Fruit fly (Drosophila melanogaster): ENCODE results near the gene DIP1.
"Not testable (repeated sequence)": the region's sequence is repeated elsewhere in the genome, so short reads cannot be mapped to it uniquely, and the experiment has no call there.

Gene DIP1

dm6 chrX:21611426-21611825 lies 18.5 kb downstream of the DIP1 start, which contains the start of gene CG33502:
Gene CG33502 (minus strand): TSS chrX:21611526.
- TF ChIP-seq Mnt (GFP tag; optimal IDR thresholded peaks at IDR 0.05); bab1 (GFP tag; optimal IDR thresholded peaks at IDR 0.05); kay (GFP tag; ENCODE audit: borderline replicate concordance): not testable (repeated sequence)

dm6 chrX:21608820-21609219 lies 21.1 kb downstream of the DIP1 start, which contains the start of gene CG17450:
Gene CG17450 (minus strand): TSS chrX:21608920.
- TF ChIP-seq CG1620 (GFP tag; optimal IDR thresholded peaks at IDR 0.05); CG7101 (tag; optimal IDR thresholded peaks at IDR 0.05); toe (GFP tag; optimal IDR thresholded peaks at IDR 0.05): not testable (repeated sequence)

dm6 chrX:21605514-21605913 lies 24.4 kb downstream of the DIP1 start:
- TF ChIP-seq CG33017 (tag; optimal IDR thresholded peaks at IDR 0.05) = no peak
- TF ChIP-seq CG7045 (GFP tag; optimal IDR thresholded peaks at IDR 0.05) = no peak
- TF ChIP-seq Clk (GFP tag; optimal IDR thresholded peaks at IDR 0.05) = no peak
- no peak for TF ChIP-seq kay (GFP tag; ENCODE audit: borderline replicate concordance)
- TF ChIP-seq tj (GFP tag; optimal IDR thresholded peaks at IDR 0.05) = no peak
- TF ChIP-seq cnc (optimal IDR thresholded peaks at IDR 0.05) = no peak
- TF ChIP-seq toe (GFP tag; optimal IDR thresholded peaks at IDR 0.05) = no peak
- TF ChIP-seq CG7101 (tag; optimal IDR thresholded peaks at IDR 0.05) = no peak
- no peak for TF ChIP-seq CG12768 (GFP tag; optimal IDR thresholded peaks at IDR 0.05)
- no peak for TF ChIP-seq cic (GFP tag; optimal IDR thresholded peaks at IDR 0.05)
- TF ChIP-seq Hr96 (GFP tag; optimal IDR thresholded peaks at IDR 0.05) = no peak
- TF ChIP-seq CG5204 (GFP tag; optimal IDR thresholded peaks at IDR 0.05) = no peak
- no peak for TF ChIP-seq CG11617 (GFP tag; optimal IDR thresholded peaks at IDR 0.05)
- TF ChIP-seq Mnt (GFP tag; optimal IDR thresholded peaks at IDR 0.05) = no peak
- no peak for TF ChIP-seq CG1620 (GFP tag; optimal IDR thresholded peaks at IDR 0.05)
- no peak for TF ChIP-seq Crg-1 (GFP tag; optimal IDR thresholded peaks at IDR 0.05)
- TF ChIP-seq ovo (GFP tag; optimal IDR thresholded peaks at IDR 0.05) = no peak
- no peak for TF ChIP-seq CG14711 (tag; optimal IDR thresholded peaks at IDR 0.05)
- TF ChIP-seq bab1 (GFP tag; optimal IDR thresholded peaks at IDR 0.05) = no peak

dm6 chrX:21604956-21605502 lies 24.9 kb downstream of the DIP1 start, which contains the start of gene GCS2alpha:
Gene GCS2alpha (minus strand): TSS chrX:21605264.
- TF ChIP-seq toe (GFP tag; optimal IDR thresholded peaks at IDR 0.05) (no peak), CG11617 (GFP tag; optimal IDR thresholded peaks at IDR 0.05) (no peak), CG7045 (GFP tag; optimal IDR thresholded peaks at IDR 0.05) (no peak), CG14711 (tag; optimal IDR thresholded peaks at IDR 0.05) (no peak), Crg-1 (GFP tag; optimal IDR thresholded peaks at IDR 0.05) (no peak), pad (GFP tag; optimal IDR thresholded peaks at IDR 0.05) (no peak), ovo (GFP tag; optimal IDR thresholded peaks at IDR 0.05) (no peak), Clk (GFP tag; optimal IDR thresholded peaks at IDR 0.05) (no peak), CG33017 (tag; optimal IDR thresholded peaks at IDR 0.05) (no peak), CG5204 (GFP tag; optimal IDR thresholded peaks at IDR 0.05) (no peak), CG7101 (tag; optimal IDR thresholded peaks at IDR 0.05) (no peak), Hr96 (GFP tag; optimal IDR thresholded peaks at IDR 0.05) (no peak), Mnt (GFP tag; optimal IDR thresholded peaks at IDR 0.05) (no peak), cic (GFP tag; optimal IDR thresholded peaks at IDR 0.05) (no peak), bab1 (GFP tag; optimal IDR thresholded peaks at IDR 0.05) (no peak), kay (GFP tag; ENCODE audit: borderline replicate concordance) (no peak), CG1620 (GFP tag; optimal IDR thresholded peaks at IDR 0.05) (no peak), CG12768 (GFP tag; optimal IDR thresholded peaks at IDR 0.05) (no peak), cnc (optimal IDR thresholded peaks at IDR 0.05) (no peak), tj (GFP tag; optimal IDR thresholded peaks at IDR 0.05) (no peak)

- TF ChIP-seq CG14711 (tag; optimal IDR thresholded peaks at IDR 0.05) = peak; percentile 26
- TF ChIP-seq bab1 (GFP tag; optimal IDR thresholded peaks at IDR 0.05) = peak; percentile 91
- TF ChIP-seq cic (GFP tag; optimal IDR thresholded peaks at IDR 0.05) = no peak
- TF ChIP-seq CG1620 (GFP tag; optimal IDR thresholded peaks at IDR 0.05) = no peak
- TF ChIP-seq pad (GFP tag; optimal IDR thresholded peaks at IDR 0.05) = no peak
Observed at dm6 chrX:21593907-21594306, 36.0 kb downstream of the DIP1 start.

- TF ChIP-seq Mnt (GFP tag; optimal IDR thresholded peaks at IDR 0.05) (no peak), ovo (GFP tag; optimal IDR thresholded peaks at IDR 0.05) (no peak), Crg-1 (GFP tag; optimal IDR thresholded peaks at IDR 0.05) (peak; percentile 3), tj (GFP tag; optimal IDR thresholded peaks at IDR 0.05) (peak; percentile 92), CG33017 (tag; optimal IDR thresholded peaks at IDR 0.05) (no peak), bab1 (GFP tag; optimal IDR thresholded peaks at IDR 0.05) (peak; percentile 80), CG7101 (tag; optimal IDR thresholded peaks at IDR 0.05) (no peak), CG1620 (GFP tag; optimal IDR thresholded peaks at IDR 0.05) (peak; percentile 12), pad (GFP tag; optimal IDR thresholded peaks at IDR 0.05) (peak; percentile 16), Clk (GFP tag; optimal IDR thresholded peaks at IDR 0.05) (no peak), CG14711 (tag; optimal IDR thresholded peaks at IDR 0.05) (no peak), kay (GFP tag; ENCODE audit: borderline replicate concordance) (no peak), CG7045 (GFP tag; optimal IDR thresholded peaks at IDR 0.05) (no peak), CG12768 (GFP tag; optimal IDR thresholded peaks at IDR 0.05) (no peak)
Observed at dm6 chrX:21591990-21592389, 38.0 kb downstream of the DIP1 start.

dm6 chrX:21589937-21590336 lies 40.0 kb downstream of the DIP1 start:
- TF ChIP-seq bab1 (GFP tag; optimal IDR thresholded peaks at IDR 0.05) = no peak
- no peak for TF ChIP-seq CG7101 (tag; optimal IDR thresholded peaks at IDR 0.05)
- TF ChIP-seq Clk (GFP tag; optimal IDR thresholded peaks at IDR 0.05) = no peak
- TF ChIP-seq cnc (optimal IDR thresholded peaks at IDR 0.05) = no peak
- no peak for TF ChIP-seq CG7045 (GFP tag; optimal IDR thresholded peaks at IDR 0.05)
- TF ChIP-seq Hr96 (GFP tag; optimal IDR thresholded peaks at IDR 0.05) = no peak
- TF ChIP-seq kay (GFP tag; ENCODE audit: borderline replicate concordance) = no peak
- no peak for TF ChIP-seq cic (GFP tag; optimal IDR thresholded peaks at IDR 0.05)
- TF ChIP-seq toe (GFP tag; optimal IDR thresholded peaks at IDR 0.05) = no peak
- no peak for TF ChIP-seq ovo (GFP tag; optimal IDR thresholded peaks at IDR 0.05)
- no peak for TF ChIP-seq CG12768 (GFP tag; optimal IDR thresholded peaks at IDR 0.05)
- TF ChIP-seq pad (GFP tag; optimal IDR thresholded peaks at IDR 0.05) = no peak
- TF ChIP-seq CG33017 (tag; optimal IDR thresholded peaks at IDR 0.05) = no peak
- no peak for TF ChIP-seq tj (GFP tag; optimal IDR thresholded peaks at IDR 0.05)
- no peak for TF ChIP-seq Mnt (GFP tag; optimal IDR thresholded peaks at IDR 0.05)
- no peak for TF ChIP-seq CG11617 (GFP tag; optimal IDR thresholded peaks at IDR 0.05)
- no peak for TF ChIP-seq CG5204 (GFP tag; optimal IDR thresholded peaks at IDR 0.05)

Data from whole organism, adult.